Worm (Caenorhabditis elegans) whole organism, young adult: ENCODE data around the gene npp-21.

Experiments used
- C06A6.2 ChIP-seq: fragments of 200-800 bp; sonication (Bioruptor generic); conservative IDR thresholded peaks from 2 replicates; pipeline ENCODE4 v1.3.6; 2022; ENCODE audit warnings: missing genetic modification characterization, missing compliant biosample characterization
- C17E4.6 ChIP-seq: fragments of 200-800 bp; sonication (Bioruptor generic); IDR thresholded peaks from 2 replicates; pipeline ENCODE4 v1.3.6; 2022; ENCODE audit warnings: missing genetic modification reagents, missing genetic modification characterization, missing compliant biosample characterization
- D2030.7 ChIP-seq: fragments of 200-800 bp; sonication (Bioruptor generic); IDR thresholded peaks from 2 replicates; pipeline ENCODE4 v1.3.6; 2022; ENCODE audit warnings: missing genetic modification reagents, missing genetic modification characterization, missing compliant biosample characterization
- F49E8.2 ChIP-seq: sonication (generic microtip); optimal IDR thresholded peaks from 3 replicates; lab custom pipeline; 2017; ENCODE audit warnings: missing genetic modification characterization, mild to moderate bottlenecking, missing compliant biosample characterization, antibody characterized with exemption, moderate library complexity; ENCODE audit not compliant: insufficient read depth
- K12H6.12 ChIP-seq: fragments of 200-800 bp; sonication (Bioruptor generic); optimal IDR thresholded peaks from 2 replicates; lab custom pipeline; 2018; ENCODE audit warnings: mild to moderate bottlenecking, missing genetic modification characterization, missing compliant biosample characterization
- Y53G8AR.9 ChIP-seq: fragments of 200-800 bp; sonication (Bioruptor generic); conservative IDR thresholded peaks from 2 replicates; pipeline ENCODE4 v1.3.6; 2022; ENCODE audit warnings: missing genetic modification reagents, missing genetic modification characterization, missing compliant biosample characterization
- Y56A3A.18 ChIP-seq: fragments of 200-800 bp; sonication (Bioruptor generic); IDR thresholded peaks from 2 replicates; pipeline ENCODE4 v1.3.6; 2022; ENCODE audit warnings: missing genetic modification reagents, missing genetic modification characterization, missing compliant biosample characterization
- Y79H2A.3 ChIP-seq: fragments of 200-800 bp; sonication (Bioruptor generic); conservative IDR thresholded peaks from 2 replicates; pipeline ENCODE4 v1.3.6; 2022; ENCODE audit warnings: missing genetic modification reagents, missing genetic modification characterization, missing compliant biosample characterization
- Y95B8A.8 ChIP-seq: fragments of 200-800 bp; sonication (Bioruptor generic); IDR thresholded peaks from 2 replicates; pipeline ENCODE4 v1.3.6; 2022; ENCODE audit warnings: missing genetic modification reagents, missing genetic modification characterization, missing compliant biosample characterization
- akir-1 ChIP-seq: fragments of 200-800 bp; sonication (Bioruptor generic); optimal IDR thresholded peaks from 2 replicates; lab custom pipeline; 2018; ENCODE audit warnings: mild to moderate bottlenecking, missing genetic modification characterization, moderate library complexity, missing compliant biosample characterization
- aptf-2 ChIP-seq: fragments of 200-800 bp; sonication (Bioruptor generic); conservative IDR thresholded peaks from 2 replicates; pipeline ENCODE4 v1.3.6; 2022; ENCODE audit warnings: missing genetic modification reagents, missing genetic modification characterization, missing compliant biosample characterization
- atf-7 ChIP-seq: sonication (generic microtip); optimal IDR thresholded peaks from 2 replicates; lab custom pipeline; 2017; ENCODE audit warnings: mild to moderate bottlenecking, missing genetic modification characterization, missing compliant biosample characterization
- attf-5 ChIP-seq: fragments of 200-800 bp; sonication (Bioruptor generic); optimal IDR thresholded peaks from 2 replicates; lab custom pipeline; 2018; ENCODE audit warnings: mild to moderate bottlenecking, missing genetic modification characterization, missing compliant biosample characterization
- attf-6 ChIP-seq: fragments of 200-800 bp; sonication (Bioruptor generic); IDR thresholded peaks from 2 replicates; pipeline ENCODE4 v1.3.6; 2022; ENCODE audit warnings: missing genetic modification reagents, missing genetic modification characterization, missing compliant biosample characterization
- bed-1 ChIP-seq: fragments of 200-800 bp; sonication (Bioruptor generic); IDR thresholded peaks from 2 replicates; pipeline ENCODE4 v1.3.6; 2022; ENCODE audit warnings: missing genetic modification reagents, missing genetic modification characterization, missing compliant biosample characterization
- bed-2 ChIP-seq: fragments of 200-800 bp; sonication (Bioruptor generic); IDR thresholded peaks from 2 replicates; pipeline ENCODE4 v1.3.6; 2022; ENCODE audit warnings: missing genetic modification reagents, missing genetic modification characterization, missing compliant biosample characterization
- cebp-1 ChIP-seq, 2 experiments: fragments of 200-800 bp in 1 of 2; sonication (Bioruptor generic) in 1 of 2; sonication (generic microtip) in 1 of 2; IDR thresholded peaks in 1 of 2; optimal IDR thresholded peaks in 1 of 2; 2 replicates each; pipeline versions ENCODE4 v1.3.6 to Lab custom; 2017 to 2022; ENCODE audit warnings: missing compliant biosample characterization in 2 of 2, missing genetic modification characterization in 2 of 2, mild to moderate bottlenecking in 1 of 2, missing genetic modification reagents in 1 of 2, moderate library complexity in 1 of 2
- ceh-27 ChIP-seq: fragments of 200-800 bp; sonication (Bioruptor generic); optimal IDR thresholded peaks from 2 replicates; lab custom pipeline; 2018; ENCODE audit warnings: mild to moderate bottlenecking, missing genetic modification characterization, moderate library complexity, missing compliant biosample characterization
- die-1 ChIP-seq: sonication (generic microtip); optimal IDR thresholded peaks from 2 replicates; lab custom pipeline; 2016; ENCODE audit warnings: missing genotype, mild to moderate bottlenecking, missing genetic modification characterization, missing compliant biosample characterization
- dox-1 ChIP-seq: fragments of 200-800 bp; sonication (Bioruptor generic); IDR thresholded peaks from 2 replicates; pipeline ENCODE4 v1.3.6; 2022; ENCODE audit warnings: missing genetic modification reagents, missing genetic modification characterization, missing compliant biosample characterization
- egl-18 ChIP-seq: fragments of 200-800 bp; sonication (Bioruptor generic); IDR thresholded peaks from 2 replicates; pipeline ENCODE4 v1.3.6; 2022; ENCODE audit warnings: missing genetic modification reagents, missing genetic modification characterization, missing compliant biosample characterization
- ets-4 ChIP-seq: fragments of 200-800 bp; sonication (Bioruptor generic); optimal IDR thresholded peaks from 2 replicates; lab custom pipeline; 2018; ENCODE audit warnings: mild to moderate bottlenecking, missing genetic modification characterization, missing compliant biosample characterization
- fkh-3 ChIP-seq: sonication (generic microtip); optimal IDR thresholded peaks from 2 replicates; lab custom pipeline; 2016; ENCODE audit warnings: mild to moderate bottlenecking, missing genetic modification characterization, missing compliant biosample characterization
- hlh-12 ChIP-seq: sonication (generic microtip); optimal IDR thresholded peaks from 2 replicates; lab custom pipeline; 2016; ENCODE audit warnings: missing genetic modification characterization, missing compliant biosample characterization
- hmg-1.2 ChIP-seq: fragments of 200-800 bp; sonication (Bioruptor generic); IDR thresholded peaks from 2 replicates; pipeline ENCODE4 v1.3.6; 2022; ENCODE audit warnings: missing genetic modification reagents, missing genetic modification characterization, missing compliant biosample characterization
- hrde-1 ChIP-seq: sonication (generic microtip); optimal IDR thresholded peaks from 2 replicates; lab custom pipeline; 2016; ENCODE audit warnings: missing genetic modification characterization, mild to moderate bottlenecking, missing compliant biosample characterization, moderate library complexity, missing genotype, missing genetic modification reagents, borderline replicate concordance
- lin-35 ChIP-seq, 3 experiments: fragments of 150-350 bp in 2 of 3; sonication (generic microtip) in 1 of 3; optimal IDR thresholded peaks; 2 replicates each; lab custom pipeline; 2014 to 2018; ENCODE audit warnings: missing biosample characterization in 3 of 3, missing genetic modification characterization in 3 of 3, missing genetic modification reagents in 3 of 3
- lin-40 ChIP-seq: sonication (generic microtip); optimal IDR thresholded peaks from 2 replicates; lab custom pipeline; 2016; ENCODE audit warnings: missing genetic modification characterization, mild to moderate bottlenecking, missing compliant biosample characterization, missing genotype, missing genetic modification reagents
- lsl-1 ChIP-seq: fragments of 200-800 bp; sonication (Bioruptor generic); optimal IDR thresholded peaks from 2 replicates; lab custom pipeline; 2018; ENCODE audit warnings: mild to moderate bottlenecking, missing genetic modification characterization, moderate library complexity, missing compliant biosample characterization
- madf-10 ChIP-seq: sonication (generic microtip); optimal IDR thresholded peaks from 2 replicates; lab custom pipeline; 2016; ENCODE audit warnings: mild to moderate bottlenecking, missing genetic modification characterization, missing compliant biosample characterization
- madf-8 ChIP-seq: fragments of 200-800 bp; sonication (Bioruptor generic); conservative IDR thresholded peaks from 2 replicates; pipeline ENCODE4 v1.3.6; 2022; ENCODE audit warnings: missing genetic modification reagents, missing genetic modification characterization, missing compliant biosample characterization
- mcd-1 ChIP-seq: fragments of 200-800 bp; sonication (Bioruptor generic); IDR thresholded peaks from 2 replicates; pipeline ENCODE4 v1.3.6; 2022; ENCODE audit warnings: missing genetic modification reagents, missing genetic modification characterization, missing compliant biosample characterization
- nfya-1 ChIP-seq: sonication (generic microtip); optimal IDR thresholded peaks from 2 replicates; lab custom pipeline; 2017; ENCODE audit warnings: antibody characterized with exemption, missing compliant biosample characterization, missing genetic modification characterization, borderline replicate concordance; ENCODE audit not compliant: insufficient read depth
- nhr-179 ChIP-seq: sonication (generic microtip); optimal IDR thresholded peaks from 2 replicates; lab custom pipeline; 2016; ENCODE audit warnings: mild to moderate bottlenecking, missing genetic modification characterization, missing compliant biosample characterization
- nhr-80 ChIP-seq: sonication (generic microtip); optimal IDR thresholded peaks from 2 replicates; lab custom pipeline; 2016; ENCODE audit warnings: missing genetic modification characterization, missing compliant biosample characterization
- pha-4 ChIP-seq: fragments of 150-350 bp; sonication (generic microtip); optimal IDR thresholded peaks from 2 replicates; lab custom pipeline; 2014; ENCODE audit warnings: missing biosample characterization, missing genetic modification reagents, missing genetic modification characterization
- rcor-1 ChIP-seq: fragments of 200-800 bp; sonication (Bioruptor generic); IDR thresholded peaks from 2 replicates; pipeline ENCODE4 v1.3.6; 2022; ENCODE audit warnings: missing genetic modification reagents, missing genetic modification characterization, missing compliant biosample characterization
- rec-8 ChIP-seq, 2 experiments: sonication (generic microtip); optimal IDR thresholded peaks; 2 replicates each; lab custom pipeline; 2016; ENCODE audit warnings: mild to moderate bottlenecking in 2 of 2, missing genetic modification characterization in 2 of 2, missing genetic modification reagents in 2 of 2, missing genotype in 2 of 2, missing biosample characterization in 1 of 2, missing compliant biosample characterization in 1 of 2, moderate library complexity in 1 of 2
- sptf-2 ChIP-seq: fragments of 200-800 bp; sonication (Bioruptor generic); optimal IDR thresholded peaks from 2 replicates; lab custom pipeline; 2018; ENCODE audit warnings: mild to moderate bottlenecking, missing genetic modification characterization, missing compliant biosample characterization
- zfh-2 ChIP-seq: fragments of 200-800 bp; sonication (Bioruptor generic); conservative IDR thresholded peaks from 2 replicates; pipeline ENCODE4 v1.3.6; 2022; ENCODE audit warnings: missing genetic modification reagents, missing genetic modification characterization, missing compliant biosample characterization
- ztf-28 ChIP-seq: fragments of 200-800 bp; sonication (Bioruptor generic); IDR thresholded peaks from 2 replicates; pipeline ENCODE4 v1.3.6; 2022; ENCODE audit warnings: missing genetic modification reagents, missing genetic modification characterization, missing compliant biosample characterization

The npp-21 gene

ce11 chrII:7639036-7639435, 39.6 kb downstream of the npp-21 start:
- no peak for TF ChIP-seq Y79H2A.3 (GFP tag; lab: Robert Waterston, UW)
- TF ChIP-seq dox-1 (GFP tag; lab: Robert Waterston, UW), result peak; percentile 47
- 0 out of 2 replicates have a peak, but pooled peaks have one; percentile 24 for TF ChIP-seq ztf-28 (GFP tag; lab: Robert Waterston, UW)
- peak; percentile 94 for TF ChIP-seq nhr-80 (tag; lab: Kevin White, UChicago)
- no peak for TF ChIP-seq Y95B8A.8 (GFP tag; lab: Robert Waterston, UW)
- TF ChIP-seq madf-10 (tag; lab: Kevin White, UChicago), result no peak
- TF ChIP-seq Y56A3A.18 (GFP tag; lab: Robert Waterston, UW), result no peak
- TF ChIP-seq lin-40 (tag; lab: Kevin White, UChicago), result no peak
- peak; percentile 31 for TF ChIP-seq ets-4 (GFP tag; lab: Kevin White, UChicago)
- peak; percentile 31 for TF ChIP-seq atf-7 (tag; lab: Kevin White, UChicago)
- no peak for TF ChIP-seq cebp-1 (GFP tag; IDR thresholded peaks at IDR 0.05; lab: Robert Waterston, UW)
- TF ChIP-seq cebp-1 (tag; optimal IDR thresholded peaks at IDR 0.05; lab: Kevin White, UChicago), result peak; percentile 6
- TF ChIP-seq, all 124 proteins: peak for 6

ce11 chrII:7640161-7640841, 40.8 kb downstream of the npp-21 start:
- no peak for TF ChIP-seq egl-18 (GFP tag; lab: Robert Waterston, UW)
- no peak for TF ChIP-seq rec-8 (tag; optimal IDR thresholded peaks at IDR 0.05; lab: Kevin White, UChicago)
- no peak for TF ChIP-seq C06A6.2 (GFP tag; lab: Robert Waterston, UW)
- TF ChIP-seq ztf-28 (GFP tag; lab: Robert Waterston, UW), result peak; percentile 42; the same call in 1 of the 2 replicates
- TF ChIP-seq zfh-2 (GFP tag; lab: Robert Waterston, UW), result 0 out of 2 replicates have a peak, but pooled peaks have one; percentile 26
- no peak for TF ChIP-seq hlh-12 (tag; lab: Kevin White, UChicago)

ce11 chrII:7642016-7642653, 42.7 kb downstream of the npp-21 start:
- TF ChIP-seq madf-8 (GFP tag; lab: Robert Waterston, UW), result no peak
- TF ChIP-seq lsl-1 (GFP tag; lab: Kevin White, UChicago), result no peak
- TF ChIP-seq bed-2 (GFP tag; lab: Robert Waterston, UW), result no peak
- TF ChIP-seq die-1 (tag; lab: Kevin White, UChicago), result no peak
- TF ChIP-seq bed-1 (GFP tag; lab: Robert Waterston, UW), result no peak
- peak; percentile 37 for TF ChIP-seq attf-5 (GFP tag; lab: Kevin White, UChicago)
- TF ChIP-seq attf-6, result no peak
- peak; percentile 93 for TF ChIP-seq zfh-2 (GFP tag; lab: Robert Waterston, UW)
- TF ChIP-seq D2030.7 (GFP tag; lab: Robert Waterston, UW), result no peak
- no peak for TF ChIP-seq sptf-2 (GFP tag; lab: Kevin White, UChicago)
- TF ChIP-seq pha-4 (tag; lab: Kevin White, UChicago), result no peak
- TF ChIP-seq fkh-3 (tag; lab: Kevin White, UChicago), result no peak
- TF ChIP-seq Y53G8AR.9 (GFP tag; lab: Robert Waterston, UW), result no peak
- TF ChIP-seq C17E4.6, result no peak
- peak; percentile 38; the same call in 1 of the 2 replicates for TF ChIP-seq hmg-1.2 (GFP tag; lab: Robert Waterston, UW)
- TF ChIP-seq nhr-179 (tag; lab: Kevin White, UChicago), result no peak
- TF ChIP-seq K12H6.12, result peak; percentile 60
- no peak for TF ChIP-seq akir-1
- TF ChIP-seq nfya-1 (tag; lab: Kevin White, UChicago), result no peak
- TF ChIP-seq F49E8.2 (tag; lab: Kevin White, UChicago), result no peak
- TF ChIP-seq aptf-2 (GFP tag; lab: Robert Waterston, UW), result no peak
- TF ChIP-seq lin-35 (GFP tag; optimal IDR thresholded peaks at IDR 0.05; lab: Kevin White, UChicago), result peak in 1 of 3 experiments; percentile 46
- TF ChIP-seq mcd-1 (GFP tag; lab: Robert Waterston, UW), result 0 out of 2 replicates have a peak, but pooled peaks have one; percentile 27
- peak; percentile 32 for TF ChIP-seq lin-40 (tag; lab: Kevin White, UChicago)
- TF ChIP-seq ceh-27, result peak; percentile 43
- TF ChIP-seq dox-1 (GFP tag; lab: Robert Waterston, UW), result 0 out of 2 replicates have a peak, but pooled peaks have one; percentile 14
- TF ChIP-seq hrde-1 (tag; lab: Kevin White, UChicago), result no peak
- TF ChIP-seq rcor-1 (GFP tag; lab: Robert Waterston, UW), result peak; percentile 35; the same call in 1 of the 2 replicates
